Fruit fly (Drosophila melanogaster) whole organism, embryonic: ENCODE data around the gene CG11986.

Source experiments
- Asciz ChIP-seq: fragments of 200-800 bp; sonication (Bioruptor generic); optimal IDR thresholded peaks from 2 replicates; lab custom pipeline; 2017; ENCODE audit warnings: missing biosample characterization, mild to moderate bottlenecking, missing genetic modification characterization, missing genetic modification reagents
- Atf3 ChIP-seq: fragments of 200-800 bp; sonication (Bioruptor generic); optimal IDR thresholded peaks from 3 replicates; lab custom pipeline; 2016; ENCODE audit warnings: missing biosample characterization, missing genetic modification characterization
- BEAF-32 ChIP-seq: fragments of 200-800 bp; sonication (Bioruptor generic); optimal IDR thresholded peaks from 3 replicates; lab custom pipeline; 2017; ENCODE audit warnings: missing biosample characterization, missing genetic modification characterization, mild to moderate bottlenecking, moderate library complexity, missing genetic modification reagents
- CG11695 ChIP-seq: fragments of 200-800 bp; sonication (Bioruptor generic); IDR thresholded peaks from 3 replicates; pipeline ENCODE4 v1.3.6; 2022; ENCODE audit warnings: missing biosample characterization, missing genetic modification characterization
- CG13123 ChIP-seq: fragments of 200-800 bp; sonication (Bioruptor generic); optimal IDR thresholded peaks from 2 replicates; lab custom pipeline; 2016; ENCODE audit warnings: missing biosample characterization, missing genetic modification characterization
- CG13624 ChIP-seq: fragments of 200-800 bp; sonication (Bioruptor generic); optimal IDR thresholded peaks from 2 replicates; lab custom pipeline; 2016; ENCODE audit warnings: missing biosample characterization, missing genetic modification characterization
- CG14710 ChIP-seq: fragments of 200-800 bp; sonication (Bioruptor generic); optimal IDR thresholded peaks from 3 replicates; lab custom pipeline; 2019; ENCODE audit warnings: missing biosample characterization, mild to moderate bottlenecking, missing genetic modification characterization, moderate library complexity
- CG15479 ChIP-seq: fragments of 200-800 bp; sonication (Bioruptor generic); optimal IDR thresholded peaks from 3 replicates; lab custom pipeline; 2019; ENCODE audit warnings: missing biosample characterization, mild to moderate bottlenecking, missing genetic modification characterization, moderate library complexity
- CG17829 ChIP-seq: fragments of 200-800 bp; optimal IDR thresholded peaks from 2 replicates; lab custom pipeline; 2019; ENCODE audit warnings: missing biosample characterization, mild to moderate bottlenecking, missing genetic modification characterization, moderate library complexity
- CG1792 ChIP-seq: fragments of 200-800 bp; sonication (Bioruptor generic); optimal IDR thresholded peaks from 2 replicates; lab custom pipeline; 2016; ENCODE audit warnings: missing biosample characterization, missing genetic modification characterization
- CG1832 ChIP-seq: fragments of 200-800 bp; sonication (Bioruptor generic); optimal IDR thresholded peaks from 2 replicates; lab custom pipeline; 2017; ENCODE audit warnings: missing biosample characterization, mild to moderate bottlenecking, missing genetic modification characterization, inconsistent platforms
- CG6791 ChIP-seq: fragments of 200-800 bp; sonication (Bioruptor generic); IDR thresholded peaks from 3 replicates; pipeline ENCODE4 v1.3.6; 2022; ENCODE audit warnings: missing biosample characterization, missing genetic modification characterization; ENCODE audit not compliant: partially characterized antibody
- CkIIα-i1 ChIP-seq: fragments of 200-800 bp; sonication (Bioruptor generic); IDR thresholded peaks from 2 replicates; pipeline ENCODE4 v1.3.6; 2022; ENCODE audit warnings: missing biosample characterization, missing genetic modification characterization
- CrebB ChIP-seq: fragments of 200-800 bp; sonication (Bioruptor generic); optimal IDR thresholded peaks from 3 replicates; lab custom pipeline; 2018; ENCODE audit warnings: missing biosample characterization, mild to moderate bottlenecking, missing genetic modification characterization
- Ets65A ChIP-seq: fragments of 200-800 bp; sonication (Bioruptor generic); peaks from one replicate; lab custom pipeline; 2016; ENCODE audit warnings: missing biosample characterization, missing genetic modification characterization
- HmgD ChIP-seq: fragments of 200-800 bp; sonication (Bioruptor generic); optimal IDR thresholded peaks from 3 replicates; lab custom pipeline; 2016; ENCODE audit warnings: missing biosample characterization, missing genetic modification characterization
- Jarid2 ChIP-seq: fragments of 200-800 bp; sonication (Bioruptor generic); optimal IDR thresholded peaks from 3 replicates; lab custom pipeline; 2017; ENCODE audit warnings: mild to moderate bottlenecking, missing biosample characterization, missing genetic modification reagents, missing genetic modification characterization
- Pdp1 ChIP-seq, 2 experiments: fragments of 200-800 bp; sonication (Bioruptor generic); optimal IDR thresholded peaks; 3 replicates each; lab custom pipeline; 2016; ENCODE audit warnings: missing biosample characterization in 2 of 2, missing genetic modification characterization in 2 of 2, mild to moderate bottlenecking in 1 of 2, moderate library complexity in 1 of 2
- Trl ChIP-seq, 3 experiments: fragments of >200 bp in 2 of 3; fragments of 200-800 bp in 1 of 3; sonication (Bioruptor generic) in 1 of 3; optimal IDR thresholded peaks; 2 replicates in 1 of 3; 3 replicates in 2 of 3; lab custom pipeline; 2016 to 2017; ENCODE audit warnings: missing biosample characterization in 1 of 3, missing genetic modification characterization in 1 of 3
- Vsx1 ChIP-seq: fragments of 200-800 bp; sonication (Bioruptor generic); optimal IDR thresholded peaks from 2 replicates; lab custom pipeline; 2017; ENCODE audit warnings: missing biosample characterization, mild to moderate bottlenecking, missing genetic modification characterization, missing genetic modification reagents
- ase ChIP-seq: fragments of 200-800 bp; sonication (Bioruptor generic); IDR thresholded peaks from 3 replicates; pipeline ENCODE4 v1.3.6; 2022; ENCODE audit warnings: missing biosample characterization, missing genetic modification characterization
- ash1 ChIP-seq: fragments of 200-800 bp; sonication (Bioruptor generic); optimal IDR thresholded peaks from 2 replicates; lab custom pipeline; 2018; ENCODE audit warnings: missing biosample characterization, mild to moderate bottlenecking, missing genetic modification characterization
- ato ChIP-seq: fragments of 200-800 bp; sonication (Bioruptor generic); IDR thresholded peaks from 2 replicates; pipeline ENCODE4 v1.3.6; 2022; ENCODE audit warnings: missing biosample characterization, missing genetic modification characterization; ENCODE audit not compliant: partially characterized antibody
- az2 ChIP-seq: fragments of 200-800 bp; sonication (Bioruptor generic); optimal IDR thresholded peaks from 3 replicates; lab custom pipeline; 2016; ENCODE audit warnings: missing biosample characterization, missing genetic modification characterization
- bsh ChIP-seq, 2 experiments: fragments of 200-800 bp; sonication (Bioruptor generic); optimal IDR thresholded peaks; 2 replicates each; lab custom pipeline; 2017 to 2018; ENCODE audit warnings: mild to moderate bottlenecking in 2 of 2, missing biosample characterization in 2 of 2, missing genetic modification characterization in 2 of 2, moderate library complexity in 1 of 2
- cg ChIP-seq: fragments of 200-800 bp; sonication (Bioruptor generic); optimal IDR thresholded peaks from 3 replicates; lab custom pipeline; 2019; ENCODE audit warnings: missing biosample characterization, mild to moderate bottlenecking, missing genetic modification characterization, moderate library complexity
- dimm ChIP-seq: fragments of 200-800 bp; sonication (Bioruptor generic); IDR thresholded peaks from 2 replicates; pipeline ENCODE4 v1.3.6; 2022; ENCODE audit warnings: missing biosample characterization, missing genetic modification characterization
- emc ChIP-seq: fragments of 200-800 bp; sonication (Bioruptor generic); optimal IDR thresholded peaks from 2 replicates; lab custom pipeline; 2016; ENCODE audit warnings: missing biosample characterization, missing genetic modification characterization
- ewg ChIP-seq: fragments of 200-800 bp; sonication (Bioruptor generic); optimal IDR thresholded peaks from 3 replicates; lab custom pipeline; 2017; ENCODE audit warnings: mild to moderate bottlenecking, missing biosample characterization, missing genetic modification reagents, missing genetic modification characterization
- fd3F ChIP-seq: fragments of 200-800 bp; sonication (Bioruptor generic); optimal IDR thresholded peaks from 2 replicates; lab custom pipeline; 2018; ENCODE audit warnings: missing biosample characterization, mild to moderate bottlenecking, missing genetic modification characterization, moderate library complexity
- fd96Cb ChIP-seq: fragments of 200-800 bp; sonication (Bioruptor generic); optimal IDR thresholded peaks from 2 replicates; lab custom pipeline; 2018; ENCODE audit warnings: missing biosample characterization, mild to moderate bottlenecking, missing genetic modification characterization, moderate library complexity
- fu2 ChIP-seq: fragments of 200-800 bp; sonication (Bioruptor generic); optimal IDR thresholded peaks from 2 replicates; lab custom pipeline; 2016; ENCODE audit warnings: missing biosample characterization, missing genetic modification characterization
- grn ChIP-seq: fragments of 200-800 bp; sonication (Bioruptor generic); optimal IDR thresholded peaks from 3 replicates; lab custom pipeline; 2017; ENCODE audit warnings: missing biosample characterization, missing genetic modification characterization
- lab ChIP-seq: fragments of 200-800 bp; sonication (Bioruptor generic); optimal IDR thresholded peaks from 3 replicates; lab custom pipeline; 2017; ENCODE audit warnings: missing biosample characterization, missing genetic modification characterization, mild to moderate bottlenecking, moderate library complexity, missing genetic modification reagents
- nmo ChIP-seq: fragments of 200-800 bp; sonication (Bioruptor generic); optimal IDR thresholded peaks from 2 replicates; lab custom pipeline; 2018; ENCODE audit warnings: missing biosample characterization, mild to moderate bottlenecking, missing genetic modification characterization, moderate library complexity
- nom ChIP-seq: fragments of 200-800 bp; sonication (Bioruptor generic); optimal IDR thresholded peaks from 2 replicates; lab custom pipeline; 2017; ENCODE audit warnings: missing biosample characterization, missing genetic modification characterization, mild to moderate bottlenecking, moderate library complexity, missing genetic modification reagents
- pros ChIP-seq: fragments of 200-800 bp; sonication (Bioruptor generic); optimal IDR thresholded peaks from 3 replicates; lab custom pipeline; 2019; ENCODE audit warnings: missing biosample characterization, mild to moderate bottlenecking, missing genetic modification characterization, moderate library complexity
- scrt ChIP-seq: fragments of 200-800 bp; sonication (Bioruptor generic); optimal IDR thresholded peaks from 2 replicates; lab custom pipeline; 2018; ENCODE audit warnings: missing biosample characterization, mild to moderate bottlenecking, missing genetic modification characterization, moderate library complexity
- sens ChIP-seq: fragments of 200-800 bp; sonication (Bioruptor generic); peaks from one replicate; lab custom pipeline; 2016; ENCODE audit warnings: missing biosample characterization, missing genetic modification characterization
- stc ChIP-seq: fragments of 200-800 bp; sonication (Bioruptor generic); IDR thresholded peaks from 2 replicates; pipeline ENCODE4 v1.3.6; 2022; ENCODE audit warnings: missing biosample characterization, missing genetic modification characterization
- trem ChIP-seq: fragments of 200-800 bp; optimal IDR thresholded peaks from 3 replicates; lab custom pipeline; 2019; ENCODE audit warnings: missing biosample characterization, mild to moderate bottlenecking, missing genetic modification characterization, moderate library complexity
- twi ChIP-seq: fragments of 200-800 bp; optimal IDR thresholded peaks from 2 replicates; lab custom pipeline; 2019; ENCODE audit warnings: missing biosample characterization, mild to moderate bottlenecking, missing genetic modification characterization, moderate library complexity
- unpg ChIP-seq: fragments of 200-800 bp; sonication (Bioruptor generic); optimal IDR thresholded peaks from 3 replicates; lab custom pipeline; 2018; ENCODE audit warnings: missing biosample characterization, mild to moderate bottlenecking, missing genetic modification characterization, moderate library complexity
- wek ChIP-seq: fragments of 200-800 bp; sonication (Bioruptor generic); optimal IDR thresholded peaks from 3 replicates; lab custom pipeline; 2018; ENCODE audit warnings: missing biosample characterization, mild to moderate bottlenecking, missing genetic modification characterization, moderate library complexity
- yki ChIP-seq: fragments of >200 bp; optimal IDR thresholded peaks from 3 replicates; lab custom pipeline; 2018

CG11986 gene

DNA sequence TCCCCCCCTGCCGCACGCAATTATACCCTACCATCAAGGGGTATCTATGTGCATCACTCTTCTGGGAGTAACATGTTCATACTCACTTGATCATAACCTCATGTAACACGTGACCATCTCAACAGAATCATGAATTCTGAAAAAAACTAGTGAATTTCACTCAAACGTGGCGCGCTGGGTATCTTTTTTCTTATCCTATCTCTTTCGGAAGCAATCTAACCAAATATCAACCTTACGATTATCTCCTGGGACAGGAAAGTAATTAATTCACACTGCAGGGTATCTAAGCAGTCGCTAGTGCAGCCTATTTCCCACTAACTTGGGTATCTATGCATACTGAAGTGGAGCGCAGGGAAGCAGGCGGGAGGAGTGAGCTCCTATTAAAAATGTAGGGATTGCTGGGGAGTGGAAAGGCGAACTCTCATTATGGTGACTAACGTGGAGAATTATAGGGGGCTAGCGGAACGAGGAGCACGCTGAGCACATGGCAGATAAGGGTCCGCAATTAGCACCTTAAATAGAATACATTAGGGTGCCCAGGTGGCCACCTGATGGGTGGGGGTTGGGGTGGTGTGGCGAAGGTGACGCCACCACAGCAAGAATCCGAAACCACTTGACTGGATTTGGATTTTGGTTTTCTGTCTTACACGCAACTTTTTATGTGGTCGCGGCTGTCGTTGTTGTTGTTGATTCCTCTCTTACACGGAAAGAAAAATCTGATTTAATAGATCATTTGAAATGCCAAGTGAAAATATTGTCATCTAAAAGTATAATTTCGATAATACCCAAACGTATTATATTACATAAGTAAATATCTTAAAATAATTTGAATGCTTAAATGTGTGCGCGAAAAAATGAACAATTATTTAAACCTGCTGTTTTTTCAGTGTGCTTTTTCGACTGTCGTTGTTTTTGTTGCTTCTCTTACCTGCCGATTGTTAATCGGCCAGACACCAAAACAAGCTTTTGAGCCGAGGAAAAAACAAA, 40.2 kb downstream of the CG11986 start (continued):
- TF ChIP-seq twi (peak; percentile 78), BEAF-32 (GFP tag; lab: Kevin White, UChicago) (no peak), wek (GFP tag; lab: Kevin White, UChicago) (peak; percentile 50), Atf3 (GFP tag; lab: Kevin White, UChicago) (peak; percentile 10), grn (peak; percentile 51), CG6791 (GFP tag; lab: Robert Waterston, UW) (no peak)

DNA sequence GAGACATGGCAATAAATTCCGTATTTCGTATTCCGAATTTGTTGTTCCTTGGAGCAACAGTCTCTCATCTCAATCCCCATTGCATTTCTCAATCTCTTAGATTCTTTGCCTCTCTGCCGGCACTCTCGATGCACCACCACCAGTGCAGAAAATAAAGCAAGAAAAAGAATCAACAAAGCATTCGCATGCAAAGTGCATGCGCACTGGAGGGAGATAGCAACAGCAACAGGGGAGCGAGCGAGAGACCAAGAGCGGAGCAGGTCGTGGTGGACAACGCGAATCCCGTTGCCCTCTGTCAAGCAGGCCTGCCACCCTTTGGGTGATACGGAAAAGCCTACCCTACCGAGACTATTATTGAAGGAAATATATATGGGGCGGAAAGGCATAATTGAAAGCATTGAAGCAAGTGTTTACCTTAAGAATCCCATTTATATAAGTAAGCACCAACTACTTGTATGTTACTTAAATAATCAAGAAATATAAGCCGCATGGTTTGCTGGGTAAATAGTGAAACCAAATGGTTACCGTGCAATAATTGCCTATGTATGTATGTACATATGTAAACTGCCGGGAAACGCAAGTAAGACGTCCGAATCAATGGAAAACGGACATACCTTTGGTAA, 41.3 kb downstream of the CG11986 start:
- TF ChIP-seq trem (tag; lab: Kevin White, UChicago) (peak; percentile 8), ash1 (GFP tag; lab: Kevin White, UChicago) (no peak), CrebB (tag; lab: Kevin White, UChicago) (no peak), pros (peak; percentile 77), fu2 (GFP tag; lab: Kevin White, UChicago) (no peak), CG1792 (GFP tag; lab: Kevin White, UChicago) (peak; percentile 7), Trl (optimal IDR thresholded peaks at IDR 0.05; lab: Kevin White, UChicago) (peak in 1 of 2 experiments; percentile 46), Trl (GFP tag; optimal IDR thresholded peaks at IDR 0.05; lab: Kevin White, UChicago) (no peak), lab (no peak), stc (GFP tag; lab: Robert Waterston, UW) (no peak), cg (peak; percentile 21), CG1832 (GFP tag; lab: Kevin White, UChicago) (peak; percentile 74), scrt (peak; percentile 19), ewg (GFP tag; lab: Kevin White, UChicago) (peak; percentile 92), CG15479 (GFP tag; lab: Kevin White, UChicago) (peak; percentile 7), unpg (GFP tag; lab: Kevin White, UChicago) (no peak), bsh (GFP tag; optimal IDR thresholded peaks at IDR 0.05; lab: Kevin White, UChicago) (peak in 1 of 2 experiments; percentile 73), Ets65A (GFP tag; lab: Kevin White, UChicago) (peak; percentile 47), Vsx1 (GFP tag; lab: Kevin White, UChicago) (no peak), Pdp1 (GFP tag; optimal IDR thresholded peaks at IDR 0.05; lab: Kevin White, UChicago) (peak in 1 of 2 experiments; percentile 33), nom (peak; percentile 88), CG13123 (GFP tag; lab: Kevin White, UChicago) (no peak), sens (peak; percentile 72), Asciz (GFP tag; lab: Kevin White, UChicago) (peak; percentile 4), fd3F (GFP tag; lab: Kevin White, UChicago) (peak; percentile 14)

DNA sequence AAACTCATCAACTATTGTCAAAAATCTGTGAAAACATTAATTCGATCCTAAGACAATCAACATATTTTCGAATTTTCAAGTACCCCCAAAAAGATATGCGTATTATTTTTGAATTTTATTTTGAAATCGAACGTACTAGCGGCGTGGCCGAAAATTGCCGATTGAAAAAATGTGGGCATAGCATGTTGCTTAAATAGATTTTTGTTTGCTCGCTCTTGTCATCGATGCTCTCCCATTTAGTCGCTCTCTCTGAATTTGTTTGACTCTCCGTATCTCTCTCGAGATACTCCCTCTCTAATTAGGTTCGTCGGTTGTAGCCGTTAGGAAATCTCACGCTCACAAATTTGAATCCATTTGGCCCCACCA, 41.8 kb downstream of the CG11986 start:
- TF ChIP-seq Trl (optimal IDR thresholded peaks at IDR 0.05; lab: Kevin White, UChicago) = peak in 1 of 2 experiments; percentile 98
- peak; percentile 7 for TF ChIP-seq Trl (GFP tag; optimal IDR thresholded peaks at IDR 0.05; lab: Kevin White, UChicago)
- no peak for TF ChIP-seq ase
- no peak for TF ChIP-seq CG14710 (tag; lab: Kevin White, UChicago)
- no peak for TF ChIP-seq CG17829 (tag; lab: Kevin White, UChicago)
- TF ChIP-seq emc (GFP tag; lab: Kevin White, UChicago) = no peak
- no peak for TF ChIP-seq ato (GFP tag; lab: Robert Waterston, UW)
- peak; percentile 51 for TF ChIP-seq Jarid2 (GFP tag; lab: Kevin White, UChicago)
- no peak for TF ChIP-seq CG11695 (GFP tag; lab: Robert Waterston, UW)
- no peak for TF ChIP-seq az2 (GFP tag; lab: Kevin White, UChicago)
- TF ChIP-seq dimm = no peak
- no peak for TF ChIP-seq HmgD (GFP tag; lab: Kevin White, UChicago)
- peak; percentile 35 for TF ChIP-seq CG13624 (GFP tag; lab: Kevin White, UChicago)
- no peak for TF ChIP-seq fd96Cb
- no peak for TF ChIP-seq nmo
- no peak for TF ChIP-seq CkIIα-i1
- TF ChIP-seq yki = peak; percentile 88
